Worm (Caenorhabditis elegans) whole organism, L3 larva: ENCODE data around the gene srlf-27.

ENCODE experiments used
- R02D3.7 ChIP-seq: fragments of 150-350 bp; optimal IDR thresholded peaks from 2 replicates; lab custom pipeline; 2014; ENCODE audit warnings: missing biosample characterization, missing genetic modification characterization
- ZK546.5 ChIP-seq: sonication (generic microtip); optimal IDR thresholded peaks from 2 replicates; lab custom pipeline; 2017; ENCODE audit warnings: missing biosample characterization, missing genetic modification characterization
- aly-2 ChIP-seq: fragments of 150-350 bp; optimal IDR thresholded peaks from 2 replicates; lab custom pipeline; 2014; ENCODE audit warnings: missing biosample characterization, missing genetic modification characterization
- ama-1 ChIP-seq: fragments of 150-350 bp; optimal IDR thresholded peaks from 2 replicates; lab custom pipeline; 2018
- ceh-16 ChIP-seq: sonication (generic microtip); optimal IDR thresholded peaks from 2 replicates; lab custom pipeline; 2017; ENCODE audit warnings: missing biosample characterization, missing genetic modification characterization
- ceh-28 ChIP-seq: fragments of 150-350 bp; optimal IDR thresholded peaks from 2 replicates; lab custom pipeline; 2014; ENCODE audit warnings: missing biosample characterization, missing genetic modification reagents, missing genetic modification characterization
- ceh-82 ChIP-seq: fragments of 150-350 bp; optimal IDR thresholded peaks from 2 replicates; lab custom pipeline; 2014; ENCODE audit warnings: missing biosample characterization, missing genetic modification characterization
- ceh-9 ChIP-seq: sonication (generic microtip); optimal IDR thresholded peaks from 2 replicates; lab custom pipeline; 2018; ENCODE audit warnings: missing biosample characterization, missing genetic modification characterization
- daf-12 ChIP-seq: fragments of 150-350 bp; optimal IDR thresholded peaks from 2 replicates; lab custom pipeline; 2014; ENCODE audit warnings: missing biosample characterization, missing genetic modification reagents, missing genetic modification characterization
- egl-27 ChIP-seq: sonication (generic microtip); optimal IDR thresholded peaks from 4 replicates; lab custom pipeline; 2017; ENCODE audit warnings: missing biosample characterization, missing genetic modification reagents, missing genetic modification characterization
- egl-5 ChIP-seq: fragments of 150-350 bp; optimal IDR thresholded peaks from 2 replicates; lab custom pipeline; 2017; ENCODE audit warnings: missing biosample characterization, missing genetic modification reagents, missing genetic modification characterization, inconsistent platforms
- elt-1 ChIP-seq: fragments of 150-350 bp; optimal IDR thresholded peaks from 2 replicates; lab custom pipeline; 2014; ENCODE audit warnings: missing biosample characterization, missing genetic modification characterization
- elt-2 ChIP-seq: sonication (generic microtip); optimal IDR thresholded peaks from 2 replicates; lab custom pipeline; 2016; ENCODE audit warnings: missing genetic modification reagents, mild to moderate bottlenecking, missing genetic modification characterization, missing compliant biosample characterization
- elt-3 ChIP-seq, 3 experiments: fragments of 150-350 bp in 1 of 3; sonication (generic microtip) in 2 of 3; optimal IDR thresholded peaks; 2 replicates in 2 of 3; 4 replicates in 1 of 3; lab custom pipeline; 2014 to 2017; ENCODE audit warnings: missing biosample characterization in 3 of 3, missing genetic modification characterization in 3 of 3
- eor-1 ChIP-seq, 2 experiments: fragments of 150-350 bp; optimal IDR thresholded peaks; 2 replicates each; lab custom pipeline; 2014 to 2018; ENCODE audit warnings: missing biosample characterization in 2 of 2, missing genetic modification characterization in 2 of 2
- fkh-10 ChIP-seq: sonication (generic microtip); optimal IDR thresholded peaks from 2 replicates; lab custom pipeline; 2017; ENCODE audit warnings: missing biosample characterization, missing genetic modification reagents, missing genetic modification characterization
- fkh-2 ChIP-seq: fragments of 150-350 bp; optimal IDR thresholded peaks from 2 replicates; lab custom pipeline; 2014; ENCODE audit warnings: missing biosample characterization, missing genetic modification reagents, missing genetic modification characterization
- fos-1 ChIP-seq: fragments of 150-350 bp; optimal IDR thresholded peaks from 2 replicates; lab custom pipeline; 2014; ENCODE audit warnings: missing biosample characterization, missing genetic modification characterization
- hmg-11 ChIP-seq: sonication (generic microtip); optimal IDR thresholded peaks from 2 replicates; lab custom pipeline; 2016; ENCODE audit warnings: missing genetic modification characterization, missing compliant biosample characterization
- jun-1 ChIP-seq: fragments of 150-350 bp; optimal IDR thresholded peaks from 2 replicates; lab custom pipeline; 2014; ENCODE audit warnings: missing biosample characterization, missing genetic modification reagents, missing genetic modification characterization
- lin-15B ChIP-seq: fragments of 150-350 bp; optimal IDR thresholded peaks from 2 replicates; lab custom pipeline; 2014; ENCODE audit warnings: missing biosample characterization, missing genetic modification characterization
- lin-39 ChIP-seq: fragments of 150-350 bp; optimal IDR thresholded peaks from 2 replicates; lab custom pipeline; 2018; ENCODE audit warnings: missing biosample characterization, missing genetic modification reagents, missing genetic modification characterization
- lsy-12 ChIP-seq: sonication (generic microtip); optimal IDR thresholded peaks from 2 replicates; lab custom pipeline; 2016; ENCODE audit warnings: mild to moderate bottlenecking, missing genetic modification characterization, missing compliant biosample characterization
- mdl-1 ChIP-seq: fragments of 150-350 bp; optimal IDR thresholded peaks from 2 replicates; lab custom pipeline; 2014; ENCODE audit warnings: missing biosample characterization, missing genetic modification characterization
- mml-1 ChIP-seq: fragments of 150-350 bp; sonication (generic microtip); optimal IDR thresholded peaks from 3 replicates; lab custom pipeline; 2014; ENCODE audit warnings: missing biosample characterization, missing genetic modification characterization
- nfya-1 ChIP-seq: sonication (generic microtip); optimal IDR thresholded peaks from 2 replicates; lab custom pipeline; 2017; ENCODE audit warnings: missing genetic modification characterization, mild to moderate bottlenecking, missing compliant biosample characterization, antibody characterized with exemption, moderate library complexity; ENCODE audit not compliant: insufficient read depth
- nhr-11 ChIP-seq: fragments of 150-350 bp; optimal IDR thresholded peaks from 2 replicates; lab custom pipeline; 2014; ENCODE audit warnings: missing biosample characterization, missing genetic modification characterization
- nhr-12 ChIP-seq: fragments of 150-350 bp; optimal IDR thresholded peaks from 2 replicates; lab custom pipeline; 2014; ENCODE audit warnings: missing biosample characterization, missing genetic modification characterization
- nhr-23 ChIP-seq: fragments of 150-350 bp; optimal IDR thresholded peaks from 2 replicates; lab custom pipeline; 2014; ENCODE audit warnings: missing biosample characterization, missing genetic modification reagents, missing genetic modification characterization
- nhr-237 ChIP-seq: fragments of 150-350 bp; optimal IDR thresholded peaks from 2 replicates; lab custom pipeline; 2014; ENCODE audit warnings: missing biosample characterization, missing genetic modification characterization
- nhr-25 ChIP-seq: sonication (generic microtip); optimal IDR thresholded peaks from 2 replicates; lab custom pipeline; 2017; ENCODE audit warnings: missing biosample characterization, missing genetic modification characterization
- nhr-28 ChIP-seq: fragments of 150-350 bp; optimal IDR thresholded peaks from 2 replicates; lab custom pipeline; 2014; ENCODE audit warnings: missing biosample characterization, missing genetic modification characterization
- nhr-43 ChIP-seq: sonication (generic microtip); optimal IDR thresholded peaks from 2 replicates; lab custom pipeline; 2016; ENCODE audit warnings: mild to moderate bottlenecking, missing genetic modification characterization, missing compliant biosample characterization; ENCODE audit not compliant: poor library complexity, severe bottlenecking
- nhr-67 ChIP-seq: fragments of 150-350 bp; optimal IDR thresholded peaks from 2 replicates; lab custom pipeline; 2014; ENCODE audit warnings: missing biosample characterization, missing genetic modification characterization
- nhr-76 ChIP-seq: fragments of 150-350 bp; sonication (generic microtip); optimal IDR thresholded peaks from 5 replicates; lab custom pipeline; 2014; ENCODE audit warnings: missing biosample characterization, missing genetic modification characterization
- nhr-77 ChIP-seq: fragments of 150-350 bp; optimal IDR thresholded peaks from 2 replicates; lab custom pipeline; 2014; ENCODE audit warnings: missing biosample characterization, missing genetic modification characterization
- pha-4 ChIP-seq: fragments of 150-350 bp; optimal IDR thresholded peaks from 2 replicates; lab custom pipeline; 2014; ENCODE audit warnings: missing biosample characterization, missing genetic modification reagents, missing genetic modification characterization
- pqm-1 ChIP-seq: fragments of 150-350 bp; optimal IDR thresholded peaks from 2 replicates; lab custom pipeline; 2017; ENCODE audit warnings: missing biosample characterization, missing genetic modification characterization, inconsistent platforms
- sea-2 ChIP-seq: fragments of 150-350 bp; sonication (generic microtip); optimal IDR thresholded peaks from 4 replicates; lab custom pipeline; 2014; ENCODE audit warnings: missing biosample characterization, missing genetic modification reagents, missing genetic modification characterization
- skn-1 ChIP-seq: fragments of 150-350 bp; optimal IDR thresholded peaks from 2 replicates; lab custom pipeline; 2014; ENCODE audit warnings: missing biosample characterization, missing genetic modification characterization
- snpc-4 ChIP-seq: fragments of 150-350 bp; optimal IDR thresholded peaks from 2 replicates; lab custom pipeline; 2014; ENCODE audit warnings: missing biosample characterization, missing genetic modification characterization
- tbx-2 ChIP-seq: sonication (generic microtip); optimal IDR thresholded peaks from 2 replicates; lab custom pipeline; 2016; ENCODE audit warnings: mild to moderate bottlenecking, missing genetic modification characterization, missing compliant biosample characterization
- unc-39 ChIP-seq: sonication (generic microtip); optimal IDR thresholded peaks from 4 replicates; lab custom pipeline; 2017; ENCODE audit warnings: missing biosample characterization, missing genetic modification characterization
- unc-62 ChIP-seq: fragments of 150-350 bp; sonication (generic microtip); optimal IDR thresholded peaks from 4 replicates; lab custom pipeline; 2014; ENCODE audit warnings: missing biosample characterization, missing genetic modification reagents, missing genetic modification characterization
- zag-1 ChIP-seq: fragments of 150-350 bp; optimal IDR thresholded peaks from 2 replicates; lab custom pipeline; 2014; ENCODE audit warnings: missing biosample characterization, missing genetic modification characterization
- ztf-11 ChIP-seq: fragments of 150-350 bp; optimal IDR thresholded peaks from 2 replicates; lab custom pipeline; 2014; ENCODE audit warnings: missing biosample characterization, missing genetic modification characterization
- ztf-4 ChIP-seq: fragments of 150-350 bp; optimal IDR thresholded peaks from 2 replicates; lab custom pipeline; 2014; ENCODE audit warnings: missing biosample characterization, missing genetic modification characterization

srlf-27 gene

DNA sequence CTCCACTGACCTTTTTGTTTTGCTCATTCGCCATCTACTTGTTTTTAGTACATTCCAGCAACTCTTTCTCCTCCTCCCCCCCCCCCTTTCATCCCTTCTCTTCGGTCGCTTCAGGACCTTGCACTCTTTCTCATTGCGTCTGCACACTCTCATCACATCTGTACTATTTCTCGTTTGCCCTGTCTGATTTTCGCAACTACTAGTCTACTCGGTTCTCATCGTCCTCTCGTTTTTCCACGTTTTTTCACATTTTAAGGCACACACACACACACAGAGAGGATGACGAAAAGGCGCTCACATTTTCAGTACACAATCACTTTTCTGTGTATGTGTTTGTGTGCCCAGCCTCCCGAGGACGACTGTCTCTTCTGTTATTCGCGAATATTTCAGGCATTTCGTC, 17.0 kb upstream of the srlf-27 start:
- no peak for TF ChIP-seq nhr-23 (tag; lab: Kevin White, UChicago)
- no peak for TF ChIP-seq ztf-11 (tag; lab: Kevin White, UChicago)
- TF ChIP-seq hmg-11 = peak; percentile 28
- peak; percentile 62 for TF ChIP-seq snpc-4 (tag; lab: Kevin White, UChicago)
- TF ChIP-seq nhr-76 = no peak
- no peak for TF ChIP-seq nhr-12 (tag; lab: Kevin White, UChicago)
- no peak for TF ChIP-seq fkh-2
- TF ChIP-seq daf-12 (tag; lab: Kevin White, UChicago) = no peak
- TF ChIP-seq ceh-82 = no peak
- TF ChIP-seq skn-1 = peak; percentile 57
- no peak for TF ChIP-seq aly-2 (tag; lab: Kevin White, UChicago)
- no peak for TF ChIP-seq eor-1 (tag; optimal IDR thresholded peaks at IDR 0.05; lab: Kevin White, UChicago)
- TF ChIP-seq elt-3 (tag; optimal IDR thresholded peaks at IDR 0.05; lab: Kevin White, UChicago) = no peak
- no peak for TF ChIP-seq nhr-237 (tag; lab: Kevin White, UChicago)
- no peak for TF ChIP-seq unc-62 (GFP tag; lab: Kevin White, UChicago)
- no peak for TF ChIP-seq egl-27 (tag; lab: Kevin White, UChicago)
- no peak for TF ChIP-seq jun-1
- TF ChIP-seq mml-1 (tag; lab: Kevin White, UChicago) = no peak
- TF ChIP-seq ztf-4 = peak; percentile 39
- no peak for TF ChIP-seq nhr-67 (tag; lab: Kevin White, UChicago)
- TF ChIP-seq ZK546.5 (tag; lab: Kevin White, UChicago) = no peak
- TF ChIP-seq elt-2 = no peak
- no peak for TF ChIP-seq ceh-28 (tag; lab: Kevin White, UChicago)
- TF ChIP-seq tbx-2 (tag; lab: Kevin White, UChicago) = no peak
- TF ChIP-seq pha-4 = peak; percentile 84
- TF ChIP-seq ceh-9 (tag; lab: Kevin White, UChicago) = no peak
- TF ChIP-seq nhr-77 (tag; lab: Kevin White, UChicago) = no peak
- peak; percentile 49 for TF ChIP-seq mdl-1 (tag; lab: Kevin White, UChicago)
- peak; percentile 27 for TF ChIP-seq ama-1 (lab: Kevin White, UChicago)
- peak; percentile 38 for TF ChIP-seq lin-15B (tag; lab: Kevin White, UChicago)
- no peak for TF ChIP-seq nhr-28 (tag; lab: Kevin White, UChicago)
- TF ChIP-seq zag-1 = no peak
- no peak for TF ChIP-seq lsy-12 (tag; lab: Kevin White, UChicago)
- no peak for TF ChIP-seq fos-1
- no peak for TF ChIP-seq fkh-10 (GFP tag; lab: Kevin White, UChicago)
- TF ChIP-seq unc-39 = no peak
- TF ChIP-seq lin-39 (tag; lab: Kevin White, UChicago) = peak; percentile 54
- no peak for TF ChIP-seq elt-1
- TF ChIP-seq nhr-43 (tag; lab: Kevin White, UChicago) = no peak
- peak; percentile 74 for TF ChIP-seq pqm-1
- peak; percentile 82 for TF ChIP-seq nfya-1
- TF ChIP-seq ceh-16 (tag; lab: Kevin White, UChicago) = no peak
- no peak for TF ChIP-seq egl-5
- TF ChIP-seq nhr-25 (tag; lab: Kevin White, UChicago) = no peak
- no peak for TF ChIP-seq R02D3.7
- TF ChIP-seq nhr-11 (tag; lab: Kevin White, UChicago) = peak; percentile 12
- TF ChIP-seq sea-2 (GFP tag; lab: Kevin White, UChicago) = no peak

DNA sequence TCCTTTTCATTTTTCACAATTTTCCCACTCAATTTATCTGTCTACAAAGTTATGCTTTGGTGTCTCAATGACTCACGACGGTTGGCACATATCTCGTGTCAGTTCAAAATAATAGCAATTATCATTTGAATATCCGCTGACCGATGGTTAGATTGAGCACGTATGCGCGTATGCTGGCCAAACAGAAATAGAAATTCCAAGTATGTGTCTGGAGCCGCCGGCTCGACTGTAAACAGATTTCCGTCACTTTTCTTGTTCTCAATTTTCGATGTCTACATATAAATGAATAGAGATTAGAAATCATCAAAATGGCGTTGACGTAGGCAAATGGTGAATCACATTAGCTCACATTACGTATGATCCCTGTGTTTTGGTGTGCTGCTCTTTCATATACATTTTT, 16.4 kb upstream of the srlf-27 start:
- TF ChIP-seq pqm-1 (no peak), eor-1 (tag; optimal IDR thresholded peaks at IDR 0.05; lab: Kevin White, UChicago) (no peak), hmg-11 (no peak), nhr-25 (tag; lab: Kevin White, UChicago) (no peak), pha-4 (no peak), nfya-1 (no peak), sea-2 (GFP tag; lab: Kevin White, UChicago) (no peak), mdl-1 (tag; lab: Kevin White, UChicago) (no peak), egl-5 (no peak), R02D3.7 (no peak)
- TF ChIP-seq, all 47 proteins: peak for 0
